Worm (Caenorhabditis elegans) whole organism, midembryonic: ENCODE data around the gene F49C5.7.

Source experiments
- cog-1 ChIP-seq: sonication (generic microtip); optimal IDR thresholded peaks from 2 replicates; lab custom pipeline; 2016; ENCODE audit warnings: missing genetic modification characterization, missing compliant biosample characterization
- med-1 ChIP-seq: sonication (generic microtip); optimal IDR thresholded peaks from 2 replicates; lab custom pipeline; 2017; ENCODE audit warnings: missing genetic modification characterization, mild to moderate bottlenecking, missing compliant biosample characterization, antibody characterized with exemption, missing genetic modification reagents; ENCODE audit not compliant: insufficient read depth
- ref-1 ChIP-seq: fragments of 200-800 bp; sonication (Bioruptor generic); conservative IDR thresholded peaks from 2 replicates; pipeline ENCODE4 v1.3.6; 2022; ENCODE audit warnings: missing genetic modification reagents, missing genetic modification characterization, missing compliant biosample characterization
- tab-1 ChIP-seq: fragments of 200-800 bp; sonication (Bioruptor generic); IDR thresholded peaks from 2 replicates; pipeline ENCODE4 v1.3.6; 2022; ENCODE audit warnings: missing genetic modification characterization, missing compliant biosample characterization
- ztf-23 ChIP-seq: fragments of 200-800 bp; sonication (Bioruptor generic); IDR thresholded peaks from 2 replicates; pipeline ENCODE4 v1.3.6; 2022; ENCODE audit warnings: missing genetic modification reagents, missing genetic modification characterization, missing compliant biosample characterization
- ztf-29 ChIP-seq: fragments of 200-800 bp; sonication (Bioruptor generic); IDR thresholded peaks from 2 replicates; pipeline ENCODE4 v1.3.6; 2022; ENCODE audit warnings: missing genetic modification reagents, missing genetic modification characterization, missing compliant biosample characterization

ce11 chrII:12572760-12573159 is 6.8 kb downstream of the F49C5.7 start, which contains the start of gene Y38E10A.35:
- TF ChIP-seq cog-1 (tag; lab: Kevin White, UChicago) (no peak), ztf-29 (GFP tag; lab: Robert Waterston, UW) (no peak), ztf-23 (GFP tag; lab: Robert Waterston, UW) (no peak), med-1 (no peak), tab-1 (GFP tag; lab: Robert Waterston, UW) (no peak), ref-1 (no peak)
